Worm (Caenorhabditis elegans) whole organism, midembryonic: ENCODE data around the gene vps-39.

Experiments used
- T22C8.4 ChIP-seq: fragments of 200-800 bp; sonication (Bioruptor generic); IDR thresholded peaks from 2 replicates; pipeline ENCODE4 v1.3.6; 2022; ENCODE audit warnings: missing genetic modification characterization, missing compliant biosample characterization
- flt-1 ChIP-seq: fragments of 200-800 bp; sonication (Bioruptor generic); IDR thresholded peaks from 2 replicates; pipeline ENCODE4 v1.3.6; 2022; ENCODE audit warnings: missing genetic modification characterization, missing compliant biosample characterization

ce11 chrV:14003587-14004156, 34.5 kb downstream of the vps-39 start:
- TF ChIP-seq flt-1 (no peak), T22C8.4 (GFP tag; lab: Robert Waterston, UW) (no peak)
